Worm (Caenorhabditis elegans) whole organism, L4 larva: ENCODE measurements around the gene F01D4.5.

Source experiments
- F49E8.2 ChIP-seq: sonication (generic microtip); optimal IDR thresholded peaks from 2 replicates; lab custom pipeline; 2016; ENCODE audit warnings: missing compliant biosample characterization, mild to moderate bottlenecking, missing genetic modification characterization, borderline replicate concordance
- T20F7.1 ChIP-seq: fragments of 200-800 bp; sonication (Bioruptor generic); optimal IDR thresholded peaks from 2 replicates; lab custom pipeline; 2018; ENCODE audit warnings: mild to moderate bottlenecking, missing genetic modification characterization, missing compliant biosample characterization
- T26A8.4 ChIP-seq: fragments of 200-800 bp; sonication (Bioruptor generic); IDR thresholded peaks from 2 replicates; pipeline ENCODE4 v1.3.6; 2022; ENCODE audit warnings: missing genetic modification characterization, missing compliant biosample characterization
- ZK546.5 ChIP-seq, 2 experiments: sonication (generic microtip); optimal IDR thresholded peaks; 2 replicates each; lab custom pipeline; 2017; ENCODE audit warnings: missing biosample characterization in 2 of 2, missing genetic modification characterization in 2 of 2
- aha-1 ChIP-seq: fragments of 150-350 bp; peaks from one replicate; lab custom pipeline; 2014; ENCODE audit warnings: missing biosample characterization, missing genetic modification characterization
- arid-1 ChIP-seq: fragments of 200-800 bp; sonication (Bioruptor generic); conservative IDR thresholded peaks from 2 replicates; pipeline ENCODE4 v1.3.6; 2022; ENCODE audit warnings: missing genetic modification reagents, missing genetic modification characterization, missing compliant biosample characterization
- ceh-44 ChIP-seq: fragments of 200-800 bp; sonication (Bioruptor generic); IDR thresholded peaks from 2 replicates; pipeline ENCODE4 v1.3.6; 2022; ENCODE audit warnings: missing genetic modification reagents, missing genetic modification characterization, missing compliant biosample characterization
- ctbp-1 ChIP-seq: fragments of 200-800 bp; sonication (Bioruptor generic); IDR thresholded peaks from 2 replicates; pipeline ENCODE4 v1.3.6; 2022; ENCODE audit warnings: missing genetic modification reagents, missing genetic modification characterization, missing compliant biosample characterization
- daf-16 ChIP-seq, 3 experiments: sonication (generic microtip); optimal IDR thresholded peaks; 2 replicates each; lab custom pipeline; 2016 to 2017; ENCODE audit warnings: missing genetic modification characterization in 3 of 3, missing genetic modification reagents in 3 of 3, mild to moderate bottlenecking in 2 of 3, missing compliant biosample characterization in 2 of 3, missing biosample characterization in 1 of 3, moderate library complexity in 1 of 3
- daf-8 ChIP-seq: fragments of 200-800 bp; sonication (Bioruptor generic); IDR thresholded peaks from 2 replicates; pipeline ENCODE4 v1.3.6; 2022; ENCODE audit warnings: missing genetic modification characterization, missing compliant biosample characterization
- dmd-6 ChIP-seq: fragments of 200-800 bp; sonication (Bioruptor generic); IDR thresholded peaks from 2 replicates; pipeline ENCODE4 v1.3.6; 2022; ENCODE audit warnings: missing genetic modification reagents, missing genetic modification characterization, missing compliant biosample characterization
- dve-1 ChIP-seq: sonication (generic microtip); optimal IDR thresholded peaks from 2 replicates; lab custom pipeline; 2017; ENCODE audit warnings: antibody characterized with exemption, mild to moderate bottlenecking, missing genetic modification characterization, missing compliant biosample characterization; ENCODE audit not compliant: insufficient read depth
- fkh-10 ChIP-seq: fragments of 150-350 bp; optimal IDR thresholded peaks from 2 replicates; lab custom pipeline; 2014; ENCODE audit warnings: missing biosample characterization, missing genetic modification reagents, missing genetic modification characterization
- hif-1 ChIP-seq, 2 experiments: sonication (generic microtip); optimal IDR thresholded peaks; 2 replicates each; lab custom pipeline; 2016 to 2017; ENCODE audit warnings: missing compliant biosample characterization in 2 of 2, missing genetic modification characterization in 2 of 2, missing genetic modification reagents in 2 of 2, missing genotype in 2 of 2, mild to moderate bottlenecking in 1 of 2
- hlh-11 ChIP-seq: fragments of 200-800 bp; sonication (Bioruptor generic); optimal IDR thresholded peaks from 2 replicates; lab custom pipeline; 2018; ENCODE audit warnings: mild to moderate bottlenecking, missing genetic modification characterization, missing compliant biosample characterization
- hlh-30 ChIP-seq: sonication (generic microtip); optimal IDR thresholded peaks from 2 replicates; lab custom pipeline; 2017; ENCODE audit warnings: antibody characterized with exemption, mild to moderate bottlenecking, missing genetic modification characterization, missing compliant biosample characterization; ENCODE audit not compliant: insufficient read depth
- hmg-1.1 ChIP-seq: fragments of 200-800 bp; sonication (Bioruptor generic); IDR thresholded peaks from 2 replicates; pipeline ENCODE4 v1.3.6; 2022; ENCODE audit warnings: missing genetic modification reagents, missing genetic modification characterization, missing compliant biosample characterization
- lin-38 ChIP-seq: fragments of 200-800 bp; sonication (Bioruptor generic); IDR thresholded peaks from 2 replicates; pipeline ENCODE4 v1.3.6; 2022; ENCODE audit warnings: missing genetic modification reagents, missing genetic modification characterization, missing compliant biosample characterization
- lir-3 ChIP-seq: sonication (generic microtip); optimal IDR thresholded peaks from 2 replicates; lab custom pipeline; 2016; ENCODE audit warnings: mild to moderate bottlenecking, missing genetic modification characterization, missing compliant biosample characterization
- lsy-2 ChIP-seq, 2 experiments: fragments of 150-350 bp in 1 of 2; sonication (generic microtip) in 1 of 2; optimal IDR thresholded peaks; 2 replicates each; lab custom pipeline; 2014 to 2017; ENCODE audit warnings: missing biosample characterization in 2 of 2, missing genetic modification characterization in 2 of 2
- mdt-29 ChIP-seq: fragments of 200-800 bp; sonication (Bioruptor generic); IDR thresholded peaks from 2 replicates; pipeline ENCODE4 v1.3.6; 2022; ENCODE audit warnings: missing genetic modification reagents, missing genetic modification characterization, missing compliant biosample characterization
- mep-1 ChIP-seq: fragments of 150-350 bp; sonication (generic microtip); optimal IDR thresholded peaks from 3 replicates; lab custom pipeline; 2014; ENCODE audit warnings: missing biosample characterization, missing genetic modification characterization
- mes-2 ChIP-seq: sonication (generic microtip); optimal IDR thresholded peaks from 2 replicates; lab custom pipeline; 2016; ENCODE audit warnings: missing genotype, mild to moderate bottlenecking, missing genetic modification characterization, missing compliant biosample characterization; ENCODE audit not compliant: poor library complexity, severe bottlenecking
- mxl-3 ChIP-seq: fragments of 200-800 bp; sonication (Bioruptor generic); optimal IDR thresholded peaks from 2 replicates; lab custom pipeline; 2018; ENCODE audit warnings: mild to moderate bottlenecking, missing genetic modification characterization, missing compliant biosample characterization
- nhr-10 ChIP-seq: fragments of 150-350 bp; optimal IDR thresholded peaks from 2 replicates; lab custom pipeline; 2014; ENCODE audit warnings: missing biosample characterization, missing genetic modification characterization
- nhr-102 ChIP-seq: sonication (generic microtip); optimal IDR thresholded peaks from 2 replicates; lab custom pipeline; 2016; ENCODE audit warnings: mild to moderate bottlenecking, missing genetic modification characterization, moderate library complexity, missing compliant biosample characterization
- nhr-11 ChIP-seq: fragments of 150-350 bp; optimal IDR thresholded peaks from 2 replicates; lab custom pipeline; 2014; ENCODE audit warnings: missing biosample characterization, missing genetic modification characterization
- nhr-28 ChIP-seq: fragments of 150-350 bp; optimal IDR thresholded peaks from 2 replicates; lab custom pipeline; 2014; ENCODE audit warnings: missing biosample characterization, missing genetic modification characterization
- nhr-42 ChIP-seq: fragments of 200-800 bp; sonication (Bioruptor generic); IDR thresholded peaks from 2 replicates; pipeline ENCODE4 v1.3.6; 2022; ENCODE audit warnings: missing genetic modification characterization, missing compliant biosample characterization
- nhr-48 ChIP-seq: sonication (generic microtip); optimal IDR thresholded peaks from 2 replicates; lab custom pipeline; 2016; ENCODE audit warnings: mild to moderate bottlenecking, missing genetic modification characterization, missing compliant biosample characterization
- nhr-6 ChIP-seq: fragments of 150-350 bp; optimal IDR thresholded peaks from 2 replicates; lab custom pipeline; 2014; ENCODE audit warnings: missing biosample characterization, missing genetic modification characterization
- nhr-77 ChIP-seq: fragments of 150-350 bp; optimal IDR thresholded peaks from 2 replicates; lab custom pipeline; 2014; ENCODE audit warnings: missing biosample characterization, missing genetic modification characterization
- pha-4 ChIP-seq, 2 experiments: fragments of 150-350 bp in 1 of 2; fragments of 200-800 bp in 1 of 2; sonication (Bioruptor generic) in 1 of 2; IDR thresholded peaks in 1 of 2; optimal IDR thresholded peaks in 1 of 2; 2 replicates each; pipeline versions ENCODE4 v1.3.6 to Lab custom; 2014 to 2022; ENCODE audit warnings: missing genetic modification characterization in 2 of 2, missing genetic modification reagents in 2 of 2, missing biosample characterization in 1 of 2, missing compliant biosample characterization in 1 of 2
- php-3 ChIP-seq: fragments of 200-800 bp; sonication (Bioruptor generic); IDR thresholded peaks from 2 replicates; pipeline ENCODE4 v1.3.6; 2022; ENCODE audit warnings: missing genetic modification reagents, missing genetic modification characterization, missing compliant biosample characterization
- pqm-1 ChIP-seq: sonication (generic microtip); optimal IDR thresholded peaks from 2 replicates; lab custom pipeline; 2017; ENCODE audit warnings: missing biosample characterization, missing genetic modification characterization
- rbr-2 ChIP-seq: sonication (generic microtip); optimal IDR thresholded peaks from 2 replicates; lab custom pipeline; 2016; ENCODE audit warnings: missing genotype, missing genetic modification characterization, missing compliant biosample characterization
- set-16 ChIP-seq: fragments of 200-800 bp; sonication (Bioruptor generic); IDR thresholded peaks from 2 replicates; pipeline ENCODE4 v1.3.6; 2022; ENCODE audit warnings: missing genetic modification reagents, missing genetic modification characterization, missing compliant biosample characterization
- spr-3 ChIP-seq: fragments of 200-800 bp; sonication (Bioruptor generic); optimal IDR thresholded peaks from 2 replicates; lab custom pipeline; 2018; ENCODE audit warnings: mild to moderate bottlenecking, missing genetic modification characterization, missing compliant biosample characterization
- unc-39 ChIP-seq: sonication (generic microtip); optimal IDR thresholded peaks from 2 replicates; lab custom pipeline; 2017; ENCODE audit warnings: missing biosample characterization, missing genetic modification characterization
- unc-62 ChIP-seq, 3 experiments: fragments of 150-350 bp in 1 of 3; sonication (generic microtip); optimal IDR thresholded peaks in 2 of 3; peaks in 1 of 3; 1 replicate in 1 of 3; 2 replicates in 2 of 3; lab custom pipeline; 2014 to 2017; ENCODE audit warnings: missing biosample characterization in 3 of 3, missing genetic modification characterization in 3 of 3, missing genetic modification reagents in 3 of 3, missing genotype in 1 of 3
- zfp-3 ChIP-seq: fragments of 200-800 bp; sonication (Bioruptor generic); conservative IDR thresholded peaks from 2 replicates; pipeline ENCODE4 v1.3.6; 2022; ENCODE audit warnings: missing genetic modification reagents, missing genetic modification characterization, missing compliant biosample characterization
- zip-2 ChIP-seq: fragments of 150-350 bp; optimal IDR thresholded peaks from 2 replicates; lab custom pipeline; 2014; ENCODE audit warnings: missing biosample characterization, missing genetic modification characterization

The F01D4.5 gene

ce11 chrIV:10513266-10513665 lies 29.8 kb upstream of the F01D4.5 start (continued):
- TF ChIP-seq mes-2 (tag; lab: Kevin White, UChicago) = no peak
- TF ChIP-seq pqm-1 (tag; lab: Kevin White, UChicago) = peak; percentile 3
- TF ChIP-seq lin-38 (GFP tag; lab: Robert Waterston, UW) = no peak

DNA sequence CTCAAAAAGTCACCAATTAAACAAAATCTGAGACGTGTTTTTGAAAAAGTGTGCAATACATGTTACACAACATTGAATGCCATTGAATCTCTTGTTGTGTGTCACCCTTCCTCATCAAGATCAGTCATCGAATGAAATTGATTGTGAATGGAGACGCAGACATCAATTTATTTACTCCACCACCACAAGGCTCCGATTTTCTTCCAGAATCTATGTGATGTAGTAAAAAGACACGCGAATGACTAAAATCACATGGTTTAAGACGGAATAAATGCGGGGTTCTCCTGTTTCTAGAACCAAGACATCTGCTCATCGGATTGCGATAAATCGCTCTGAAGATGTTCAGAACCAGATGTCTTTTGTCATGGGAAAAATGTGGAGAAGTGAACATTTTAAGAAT lies 29.3 kb upstream of the F01D4.5 start:
- TF ChIP-seq ZK546.5 (tag; optimal IDR thresholded peaks at IDR 0.05; lab: Kevin White, UChicago) (no peak), ctbp-1 (no peak), lsy-2 (tag; optimal IDR thresholded peaks at IDR 0.05; lab: Kevin White, UChicago) (peak in 1 of 2 experiments; percentile 6), nhr-11 (tag; lab: Kevin White, UChicago) (peak; percentile 66), nhr-42 (GFP tag; lab: Robert Waterston, UW) (no peak), daf-16 (GFP tag; optimal IDR thresholded peaks at IDR 0.05; lab: Kevin White, UChicago) (peak in 1 of 2 experiments; percentile 59), daf-16 (tag; optimal IDR thresholded peaks at IDR 0.05; lab: Kevin White, UChicago) (peak; percentile 20), F49E8.2 (tag; lab: Kevin White, UChicago) (no peak), hmg-1.1 (GFP tag; lab: Robert Waterston, UW) (no peak), hlh-11 (tag; lab: Kevin White, UChicago) (peak; percentile 0), aha-1 (tag; lab: Kevin White, UChicago) (peak; percentile 79), lir-3 (tag; lab: Kevin White, UChicago) (no peak), zip-2 (tag; lab: Kevin White, UChicago) (no peak), fkh-10 (GFP tag; lab: Kevin White, UChicago) (no peak), zfp-3 (GFP tag; lab: Robert Waterston, UW) (no peak), hlh-30 (tag; lab: Kevin White, UChicago) (peak; percentile 80)

ce11 chrIV:10511432-10511831 lies 28.0 kb upstream of the F01D4.5 start:
- TF ChIP-seq pha-4 (GFP tag; IDR thresholded peaks at IDR 0.05; lab: Robert Waterston, UW) (peak; percentile 21; the same call in 1 of the 2 replicates), pha-4 (tag; optimal IDR thresholded peaks at IDR 0.05; lab: Kevin White, UChicago) (no peak), mes-2 (tag; lab: Kevin White, UChicago) (peak; percentile 8), hlh-11 (tag; lab: Kevin White, UChicago) (peak; percentile 89), hif-1 (tag; optimal IDR thresholded peaks at IDR 0.05; lab: Kevin White, UChicago) (peak in 1 of 2 experiments; percentile 80), nhr-48 (tag; lab: Kevin White, UChicago) (peak; percentile 74), php-3 (peak; percentile 59; the same call in 1 of the 2 replicates), arid-1 (GFP tag; lab: Robert Waterston, UW) (no peak), daf-8 (GFP tag; lab: Robert Waterston, UW) (no peak), nhr-10 (tag; lab: Kevin White, UChicago) (no peak), nhr-102 (tag; lab: Kevin White, UChicago) (peak; percentile 61), mxl-3 (peak; percentile 32), lir-3 (tag; lab: Kevin White, UChicago) (no peak), hlh-30 (tag; lab: Kevin White, UChicago) (peak; percentile 37), unc-39 (no peak), mdt-29 (peak; percentile 81), dve-1 (peak; percentile 89), set-16 (GFP tag; lab: Robert Waterston, UW) (no peak), aha-1 (tag; lab: Kevin White, UChicago) (peak; percentile 92), F49E8.2 (tag; lab: Kevin White, UChicago) (no peak), fkh-10 (GFP tag; lab: Kevin White, UChicago) (peak; percentile 37), ZK546.5 (tag; optimal IDR thresholded peaks at IDR 0.05; lab: Kevin White, UChicago) (no peak), nhr-28 (tag; lab: Kevin White, UChicago) (peak; percentile 51), rbr-2 (tag; lab: Kevin White, UChicago) (no peak), lsy-2 (tag; optimal IDR thresholded peaks at IDR 0.05; lab: Kevin White, UChicago) (no peak), lin-38 (GFP tag; lab: Robert Waterston, UW) (peak; percentile 19; the same call in 1 of the 2 replicates), mep-1 (peak; percentile 48), nhr-6 (tag; lab: Kevin White, UChicago) (no peak), unc-62 (GFP tag; optimal IDR thresholded peaks at IDR 0.05 in 1 of 2; lab: Kevin White, UChicago) (peak in 1 of 2 experiments; percentile 83), unc-62 (tag; optimal IDR thresholded peaks at IDR 0.05; lab: Kevin White, UChicago) (no peak), ceh-44 (GFP tag; lab: Robert Waterston, UW) (no peak), daf-16 (GFP tag; optimal IDR thresholded peaks at IDR 0.05; lab: Kevin White, UChicago) (peak in 1 of 2 experiments; percentile 19), daf-16 (tag; optimal IDR thresholded peaks at IDR 0.05; lab: Kevin White, UChicago) (peak; percentile 98), T26A8.4 (peak; percentile 18; the same call in 1 of the 2 replicates), spr-3 (GFP tag; lab: Kevin White, UChicago) (no peak), nhr-77 (peak; percentile 43), T20F7.1 (GFP tag; lab: Kevin White, UChicago) (peak; percentile 18), dmd-6 (GFP tag; lab: Robert Waterston, UW) (peak; percentile 71)
